Worm (Caenorhabditis elegans) whole organism, L4/young adult: ENCODE results near the gene T09B9.5.

ENCODE experiments used
- dao-5 ChIP-seq: sonication (generic microtip); optimal IDR thresholded peaks from 2 replicates; lab custom pipeline; 2016; ENCODE audit warnings: missing genotype, missing genetic modification characterization, moderate library complexity, missing compliant biosample characterization
- him-1 ChIP-seq: sonication (generic microtip); optimal IDR thresholded peaks from 2 replicates; lab custom pipeline; 2016; ENCODE audit warnings: missing genotype, missing genetic modification reagents, missing genetic modification characterization, missing compliant biosample characterization

DNA sequence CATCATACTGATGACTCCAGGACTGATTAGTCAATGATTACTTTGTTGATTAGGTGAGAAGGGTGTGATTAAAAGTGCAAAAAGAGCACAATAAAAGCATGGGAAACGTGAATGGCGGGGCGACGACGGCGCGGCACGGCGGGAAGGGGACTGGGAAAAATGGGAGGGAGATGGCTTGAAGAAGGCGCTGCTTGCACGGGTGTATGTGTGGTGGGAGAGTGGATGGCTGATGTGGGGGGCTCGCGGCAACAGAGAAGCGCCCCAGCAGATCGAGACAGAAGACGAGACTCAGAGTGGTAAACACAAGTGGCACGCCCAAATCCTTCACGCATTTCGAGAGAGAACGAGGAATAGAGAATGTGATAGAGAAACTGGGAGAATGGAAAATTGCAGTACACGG is 39.9 kb upstream of the T09B9.5 start, which contains the start of gene F15G9.5:
- peak; percentile 2 for TF ChIP-seq him-1 (tag; lab: Kevin White, UChicago)
- TF ChIP-seq dao-5 (tag; lab: Kevin White, UChicago) = no peak
